Worm (Caenorhabditis elegans): ENCODE measurements around the gene larp-1.

ce11 chrIII:4987666-4988065 lies 29.8 kb downstream of the larp-1 start:
- no peak for TF ChIP-seq ztf-11 (tag; optimal IDR thresholded peaks at IDR 0.05)
- TF ChIP-seq hlh-30 (tag; optimal IDR thresholded peaks at IDR 0.05; ENCODE audit: insufficient read depth): no peak
- TF ChIP-seq snpc-4 (tag; optimal IDR thresholded peaks at IDR 0.05): no peak
